Fruit fly (Drosophila melanogaster) S2 (cell line): ENCODE results near the gene CG7384.

ENCODE experiments used
- CG8478 ChIP-seq: fragments of >200 bp; optimal IDR thresholded peaks from 2 replicates; lab custom pipeline; 2018
- CTCF ChIP-seq, 2 experiments: fragments of >200 bp; optimal IDR thresholded peaks; 2 replicates each; lab custom pipeline; 2018

- TF ChIP-seq CTCF (optimal IDR thresholded peaks at IDR 0.05; lab: Kevin White, UChicago) (no peak), CG8478 (no peak)
Observed at dm6 chr2L:10530089-10530488, 19.8 kb upstream of the CG7384 start.
